Fruit fly (Drosophila melanogaster) whole organism, pupa: Measurements from ENCODE around the gene CG42505.

ENCODE experiments used
- CG10348 ChIP-seq: fragments of 200-800 bp; sonication (Bioruptor generic); IDR thresholded peaks from 2 replicates; pipeline ENCODE4 v1.3.6; 2022; ENCODE audit warnings: missing biosample characterization, missing genetic modification characterization
- CG12605 ChIP-seq: fragments of 200-800 bp; sonication (Bioruptor generic); IDR thresholded peaks from 2 replicates; pipeline ENCODE4 v1.3.6; 2022; ENCODE audit warnings: missing biosample characterization, missing genetic modification characterization
- CG13204 ChIP-seq: fragments of 200-800 bp; sonication (Bioruptor generic); optimal IDR thresholded peaks from 2 replicates; lab custom pipeline; 2018; ENCODE audit warnings: missing biosample characterization, mild to moderate bottlenecking, missing genetic modification characterization, moderate library complexity
- CG14655 ChIP-seq: fragments of 200-800 bp; sonication (Bioruptor generic); optimal IDR thresholded peaks from 3 replicates; lab custom pipeline; 2017; ENCODE audit warnings: mild to moderate bottlenecking, missing biosample characterization, missing genetic modification reagents, missing genetic modification characterization
- CG15710 ChIP-seq: fragments of 200-800 bp; sonication (Bioruptor generic); optimal IDR thresholded peaks from 2 replicates; lab custom pipeline; 2018; ENCODE audit warnings: missing biosample characterization, mild to moderate bottlenecking, missing genetic modification characterization, moderate library complexity
- CG17806 ChIP-seq: fragments of 200-800 bp; sonication (Bioruptor generic); optimal IDR thresholded peaks from 2 replicates; lab custom pipeline; 2018; ENCODE audit warnings: missing biosample characterization, mild to moderate bottlenecking, missing genetic modification characterization, moderate library complexity
- CG32121 ChIP-seq: fragments of 200-800 bp; sonication (Bioruptor generic); IDR thresholded peaks from 2 replicates; pipeline ENCODE4 v1.3.6; 2022; ENCODE audit warnings: missing biosample characterization, missing genetic modification characterization
- CG34367 ChIP-seq: fragments of 200-800 bp; sonication (Bioruptor generic); optimal IDR thresholded peaks from 2 replicates; lab custom pipeline; 2018; ENCODE audit warnings: missing biosample characterization, mild to moderate bottlenecking, missing genetic modification characterization
- CG4496 ChIP-seq: fragments of 200-800 bp; sonication (Bioruptor generic); IDR thresholded peaks from 3 replicates; pipeline ENCODE4 v1.3.6; 2022; ENCODE audit warnings: missing biosample characterization, missing genetic modification characterization
- CG8159 ChIP-seq: fragments of 200-800 bp; sonication (Bioruptor generic); optimal IDR thresholded peaks from 3 replicates; lab custom pipeline; 2018; ENCODE audit warnings: missing biosample characterization, mild to moderate bottlenecking, missing genetic modification characterization, moderate library complexity
- CG8301 ChIP-seq: fragments of 200-800 bp; sonication (Bioruptor generic); optimal IDR thresholded peaks from 2 replicates; lab custom pipeline; 2018; ENCODE audit warnings: missing biosample characterization, mild to moderate bottlenecking, missing genetic modification characterization
- CG9948 ChIP-seq: fragments of 200-800 bp; sonication (Bioruptor generic); optimal IDR thresholded peaks from 2 replicates; lab custom pipeline; 2018; ENCODE audit warnings: missing biosample characterization, mild to moderate bottlenecking, missing genetic modification characterization, moderate library complexity
- D1 ChIP-seq: fragments of 200-800 bp; sonication (Bioruptor generic); optimal IDR thresholded peaks from 2 replicates; lab custom pipeline; 2018; ENCODE audit warnings: missing biosample characterization, mild to moderate bottlenecking, missing genetic modification characterization, moderate library complexity
- EcR ChIP-seq: fragments of 200-800 bp; sonication (Bioruptor generic); optimal IDR thresholded peaks from 3 replicates; lab custom pipeline; 2019; ENCODE audit warnings: missing biosample characterization, missing genetic modification characterization, mild to moderate bottlenecking, moderate library complexity, missing genetic modification reagents
- Ets98B ChIP-seq: fragments of 200-800 bp; sonication (Bioruptor generic); IDR thresholded peaks from 2 replicates; pipeline ENCODE4 v1.3.6; 2022; ENCODE audit warnings: missing biosample characterization, missing genetic modification characterization
- Pif1A ChIP-seq: fragments of 200-800 bp; sonication (Bioruptor generic); optimal IDR thresholded peaks from 3 replicates; lab custom pipeline; 2016; ENCODE audit warnings: missing biosample characterization, missing genetic modification characterization
- Pif1B ChIP-seq: fragments of 200-800 bp; sonication (Bioruptor generic); optimal IDR thresholded peaks from 3 replicates; lab custom pipeline; 2016; ENCODE audit warnings: missing biosample characterization, missing genetic modification characterization
- Snoo ChIP-seq: fragments of 200-800 bp; sonication (Bioruptor generic); optimal IDR thresholded peaks from 3 replicates; lab custom pipeline; 2017; ENCODE audit warnings: missing biosample characterization, mild to moderate bottlenecking, missing genetic modification characterization, inconsistent platforms
- fd96Ca ChIP-seq: fragments of 200-800 bp; sonication (Bioruptor generic); IDR thresholded peaks from 3 replicates; pipeline ENCODE4 v1.3.6; 2022; ENCODE audit warnings: missing biosample characterization, missing genetic modification characterization
- gl ChIP-seq: fragments of 200-800 bp; sonication (Bioruptor generic); optimal IDR thresholded peaks from 2 replicates; lab custom pipeline; 2018; ENCODE audit warnings: missing biosample characterization, mild to moderate bottlenecking, missing genetic modification characterization
- rn ChIP-seq: fragments of 200-800 bp; sonication (Bioruptor generic); IDR thresholded peaks from 2 replicates; pipeline ENCODE4 v1.3.6; 2022; ENCODE audit warnings: missing biosample characterization, missing genetic modification characterization

CG42505 gene

dm6 chr3R:11982547-11982946 is 49.0 kb downstream of the CG42505 start:
- TF ChIP-seq D1 (tag; lab: Kevin White, UChicago) = peak; percentile 11
- no peak for TF ChIP-seq CG8301 (tag; lab: Kevin White, UChicago)
- TF ChIP-seq, all 21 proteins: peak for 1

dm6 chr3R:11981962-11982361 is 49.6 kb downstream of the CG42505 start, which contains the start of gene CG12224:
TSS of gene CG12224 (minus strand) at chr3R:11982062.
- TF ChIP-seq Snoo (no peak), CG13204 (GFP tag; lab: Kevin White, UChicago) (no peak)

DNA sequence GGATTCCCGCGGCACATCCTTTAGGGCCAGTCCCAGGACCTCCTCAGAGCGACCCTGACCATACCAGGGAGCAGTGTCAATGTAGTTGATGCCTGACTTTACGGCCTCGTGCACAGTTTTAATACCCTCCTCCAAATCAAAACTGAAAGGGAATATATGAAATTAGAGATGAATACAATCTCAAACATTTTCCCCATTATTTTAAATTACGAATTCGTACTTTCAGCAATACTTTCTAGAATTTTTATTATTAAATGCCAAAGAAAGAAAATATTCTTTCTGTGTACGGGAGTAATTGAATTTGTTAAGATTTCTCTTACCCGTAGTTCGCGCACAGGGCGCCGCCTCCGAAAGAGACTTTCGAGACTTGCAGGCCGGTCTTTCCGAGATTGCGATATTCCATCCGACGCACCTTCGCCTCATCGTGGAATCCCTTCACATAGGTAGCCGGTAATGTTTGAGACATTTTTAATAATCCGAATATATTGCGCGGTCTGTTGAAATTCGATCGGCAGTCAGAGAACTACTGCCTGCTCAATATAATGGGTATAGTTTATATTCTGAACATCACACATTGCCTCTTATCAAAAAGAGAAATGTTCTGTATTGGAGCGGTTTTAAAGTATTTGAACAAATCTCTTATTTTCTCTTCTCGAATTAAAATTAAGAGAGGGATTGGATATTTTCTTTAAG is 51.5 kb downstream of the CG42505 start, which contains the start of gene CG18547:
Gene CG18547 (minus strand): TSS at position 512 of the 693 bp plus-strand sequence.
- TF ChIP-seq Snoo (peak; percentile 31), CG8159 (tag; lab: Kevin White, UChicago) (peak; percentile 62), gl (tag; lab: Kevin White, UChicago) (no peak), Pif1B (GFP tag; lab: Kevin White, UChicago) (peak; percentile 44), CG9948 (tag; lab: Kevin White, UChicago) (peak; percentile 51), CG4496 (GFP tag; lab: Robert Waterston, UW) (peak; percentile 68; the same call in 2 of the 3 replicates), fd96Ca (GFP tag; lab: Robert Waterston, UW) (no peak), D1 (tag; lab: Kevin White, UChicago) (no peak), CG14655 (GFP tag; lab: Kevin White, UChicago) (peak; percentile 52), CG32121 (GFP tag; lab: Robert Waterston, UW) (no peak), rn (GFP tag; lab: Robert Waterston, UW) (no peak), Pif1A (GFP tag; lab: Kevin White, UChicago) (peak; percentile 22), EcR (GFP tag; lab: Kevin White, UChicago) (peak; percentile 15), CG17806 (tag; lab: Kevin White, UChicago) (peak; percentile 59), Ets98B (GFP tag; lab: Robert Waterston, UW) (0 out of 2 replicates have a peak, but pooled peaks have one; percentile 31), CG8301 (tag; lab: Kevin White, UChicago) (peak; percentile 57), CG13204 (GFP tag; lab: Kevin White, UChicago) (no peak), CG34367 (tag; lab: Kevin White, UChicago) (peak; percentile 42), CG10348 (GFP tag; lab: Robert Waterston, UW) (no peak), CG15710 (tag; lab: Kevin White, UChicago) (peak; percentile 46), CG12605 (no peak)

DNA sequence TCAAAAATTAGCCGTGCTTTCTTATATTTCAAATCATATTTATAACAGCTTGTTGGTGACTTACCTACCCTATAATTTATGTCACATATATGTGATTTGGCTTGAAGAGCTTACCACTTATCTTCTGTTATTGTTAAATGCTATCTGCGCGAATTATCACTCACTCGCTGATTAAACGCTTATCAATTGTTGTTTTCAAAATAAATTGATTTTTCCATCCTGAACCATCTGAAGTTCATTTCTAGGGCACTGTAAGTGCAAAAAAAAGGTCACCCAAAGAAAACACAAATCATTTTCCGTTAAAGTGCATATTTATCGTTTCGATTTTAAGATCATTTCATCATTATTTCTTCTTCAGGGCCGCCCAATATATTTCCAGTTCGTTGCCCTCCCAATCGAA is 53.3 kb downstream of the CG42505 start:
- TF ChIP-seq D1 (tag; lab: Kevin White, UChicago) = no peak
- no peak for TF ChIP-seq CG14655 (GFP tag; lab: Kevin White, UChicago)
